Fruit fly (Drosophila melanogaster): ENCODE measurements around the gene Shab.
A peak's percentile ranks its signal among the peaks of the same experiment; 100 is the strongest.

Shab gene

dm6 chr3L:2913291-2913690 is 18.5 kb downstream of the Shab start (continued):
- TF ChIP-seq GATAe (GFP tag; conservative IDR thresholded peaks at IDR 0.05) (no peak), da (GFP tag; optimal IDR thresholded peaks at IDR 0.05) (no peak), p53 (GFP tag; optimal IDR thresholded peaks at IDR 0.05) (no peak), h (optimal IDR thresholded peaks at IDR 0.05) (no peak), CG6791 (GFP tag; IDR thresholded peaks at IDR 0.05; ENCODE audit: partially characterized antibody) (no peak), CG4282 (GFP tag; optimal IDR thresholded peaks at IDR 0.05) (no peak), ase (GFP tag; IDR thresholded peaks at IDR 0.05) (peak; percentile 44; the same call in 1 of the 3 replicates), ATbp (GFP tag; optimal IDR thresholded peaks at IDR 0.05) (peak; percentile 10), Sox100B (GFP tag; optimal IDR thresholded peaks at IDR 0.05) (no peak), CG9817 (tag; optimal IDR thresholded peaks at IDR 0.05) (peak; percentile 24), CG6654 (GFP tag; optimal IDR thresholded peaks at IDR 0.05) (no peak), Hmx (GFP tag; optimal IDR thresholded peaks at IDR 0.05) (no peak), eyg (GFP tag; optimal IDR thresholded peaks at IDR 0.05) (no peak), dmrt11E (tag; optimal IDR thresholded peaks at IDR 0.05) (no peak), Meics (GFP tag; optimal IDR thresholded peaks at IDR 0.05) (peak; percentile 70), CG17912 (GFP tag; optimal IDR thresholded peaks at IDR 0.05) (no peak), CG7271 (tag; optimal IDR thresholded peaks at IDR 0.05) (no peak), Dip2 (GFP tag; IDR thresholded peaks at IDR 0.05) (no peak), Poxn (GFP tag; IDR thresholded peaks at IDR 0.05) (no peak), CG17612 (GFP tag; IDR thresholded peaks at IDR 0.05) (no peak), sqz (GFP tag; optimal IDR thresholded peaks at IDR 0.05) (no peak), ems (GFP tag; optimal IDR thresholded peaks at IDR 0.05) (no peak), CG6765 (GFP tag; optimal IDR thresholded peaks at IDR 0.05) (peak; percentile 19), D19A (tag; optimal IDR thresholded peaks at IDR 0.05) (no peak), Doc2 (GFP tag; IDR thresholded peaks at IDR 0.05) (no peak), ato (GFP tag; IDR thresholded peaks at IDR 0.05; ENCODE audit: partially characterized antibody) (no peak), CG10431 (GFP tag; optimal IDR thresholded peaks at IDR 0.05) (no peak), CG15479 (GFP tag; optimal IDR thresholded peaks at IDR 0.05) (no peak), seq (GFP tag; IDR thresholded peaks at IDR 0.05) (peak; percentile 18; the same call in 1 of the 2 replicates), CG15514 (GFP tag; optimal IDR thresholded peaks at IDR 0.05) (peak; percentile 44), CG8765 (GFP tag; IDR thresholded peaks at IDR 0.05) (no peak), CG14441 (GFP tag; IDR thresholded peaks at IDR 0.05) (peak; percentile 50), inv (GFP tag; IDR thresholded peaks at IDR 0.05; ENCODE audit: partially characterized antibody) (no peak), cato (GFP tag; optimal IDR thresholded peaks at IDR 0.05; ENCODE audit: borderline replicate concordance) (no peak), tin (GFP tag; optimal IDR thresholded peaks at IDR 0.05) (no peak), Hsf (GFP tag; optimal IDR thresholded peaks at IDR 0.05) (no peak), ara (GFP tag; IDR thresholded peaks at IDR 0.05) (0 out of 2 replicates have a peak, but pooled peaks have one; percentile 15), H15 (GFP tag; IDR thresholded peaks at IDR 0.05) (no peak), grau (tag; optimal IDR thresholded peaks at IDR 0.05) (peak; percentile 34), gfzf (GFP tag; optimal IDR thresholded peaks at IDR 0.05) (no peak), Hr39 (optimal IDR thresholded peaks at IDR 0.05) (no peak), ham (GFP tag; IDR thresholded peaks at IDR 0.05) (no peak), Mrtf (GFP tag; IDR thresholded peaks at IDR 0.05) (peak; percentile 37; the same call in 1 of the 3 replicates), CG11723 (GFP tag; optimal IDR thresholded peaks at IDR 0.05) (no peak), CG9437 (GFP tag; optimal IDR thresholded peaks at IDR 0.05) (no peak), Med (GFP tag) (no peak), mam (GFP tag; optimal IDR thresholded peaks at IDR 0.05) (peak; percentile 58), cwo (GFP tag; optimal IDR thresholded peaks at IDR 0.05) (peak; percentile 48), mirr (GFP tag; optimal IDR thresholded peaks at IDR 0.05) (no peak), jumu (GFP tag; optimal IDR thresholded peaks at IDR 0.05) (no peak), gem (tag; optimal IDR thresholded peaks at IDR 0.05) (peak; percentile 65), CG11093 (GFP tag; IDR thresholded peaks at IDR 0.05) (peak; percentile 47; the same call in 1 of the 3 replicates)

Data from whole organism, embryonic.